Worm (Caenorhabditis elegans) whole organism, L1 larva: ENCODE results near the gene F28F9.3.
A peak's percentile ranks its signal among the peaks of the same experiment; 100 is the strongest.

Experiments used
- Y116A8C.19 ChIP-seq: sonication (generic microtip); optimal IDR thresholded peaks from 2 replicates; lab custom pipeline; 2016; ENCODE audit warnings: missing compliant biosample characterization, missing genetic modification characterization, borderline replicate concordance
- jun-1 ChIP-seq: fragments of 150-350 bp; optimal IDR thresholded peaks from 2 replicates; lab custom pipeline; 2014; ENCODE audit warnings: missing biosample characterization, missing genetic modification reagents, missing genetic modification characterization
- lin-39 ChIP-seq: fragments of 150-350 bp; optimal IDR thresholded peaks from 2 replicates; lab custom pipeline; 2014; ENCODE audit warnings: missing biosample characterization, missing genetic modification reagents, missing genetic modification characterization
- lsy-2 ChIP-seq, 2 experiments: fragments of 150-350 bp; optimal IDR thresholded peaks; 2 replicates each; lab custom pipeline; 2014; ENCODE audit warnings: missing biosample characterization in 2 of 2, missing genetic modification characterization in 2 of 2
- mep-1 ChIP-seq: fragments of 150-350 bp; optimal IDR thresholded peaks from 2 replicates; lab custom pipeline; 2014; ENCODE audit warnings: missing biosample characterization, missing genetic modification characterization
- nhr-71 ChIP-seq: sonication (generic microtip); optimal IDR thresholded peaks from 2 replicates; lab custom pipeline; 2016; ENCODE audit warnings: mild to moderate bottlenecking, missing genetic modification characterization, moderate library complexity, missing compliant biosample characterization

ce11 chrIV:3803252-3803651, 23.4 kb upstream of the F28F9.3 start, which contains the start of the genes algn-14 and M02B7.2:
- TF ChIP-seq nhr-71 (tag; lab: Kevin White, UChicago) (peak; percentile 84), mep-1 (tag; lab: Kevin White, UChicago) (peak; percentile 60), lin-39 (tag; lab: Kevin White, UChicago) (peak; percentile 44), lsy-2 (tag; optimal IDR thresholded peaks at IDR 0.05; lab: Kevin White, UChicago) (peak; percentile 73 to 76), jun-1 (tag; lab: Kevin White, UChicago) (no peak), Y116A8C.19 (tag; lab: Kevin White, UChicago) (peak; percentile 45)
